Worm (Caenorhabditis elegans) whole organism, L1 larva: ENCODE measurements around the gene str-187.

Experiments used
- blmp-1 ChIP-seq: fragments of 150-350 bp; optimal IDR thresholded peaks from 2 replicates; lab custom pipeline; 2014; ENCODE audit warnings: missing biosample characterization, missing genetic modification characterization
- ceh-8 ChIP-seq: fragments of 200-800 bp; sonication (Bioruptor generic); optimal IDR thresholded peaks from 2 replicates; lab custom pipeline; 2018; ENCODE audit warnings: mild to moderate bottlenecking, missing genetic modification characterization, moderate library complexity, missing compliant biosample characterization
- ceh-82 ChIP-seq, 3 experiments: fragments of 150-350 bp in 1 of 3; sonication (generic microtip) in 2 of 3; optimal IDR thresholded peaks; 2 replicates each; lab custom pipeline; 2014 to 2017; ENCODE audit warnings: missing biosample characterization in 3 of 3, missing genetic modification characterization in 3 of 3
- elt-3 ChIP-seq, 6 experiments: fragments of 150-350 bp in 1 of 6; sonication (generic microtip); optimal IDR thresholded peaks; 2 replicates each; lab custom pipeline; 2017 to 2018; ENCODE audit warnings: missing biosample characterization in 6 of 6, missing genetic modification characterization in 6 of 6, inconsistent platforms in 1 of 6
- hlh-4 ChIP-seq: sonication (generic microtip); optimal IDR thresholded peaks from 2 replicates; lab custom pipeline; 2016; ENCODE audit warnings: mild to moderate bottlenecking, missing genetic modification characterization, missing compliant biosample characterization
- lin-39 ChIP-seq: fragments of 150-350 bp; optimal IDR thresholded peaks from 2 replicates; lab custom pipeline; 2014; ENCODE audit warnings: missing biosample characterization, missing genetic modification reagents, missing genetic modification characterization
- nhr-19 ChIP-seq: fragments of 200-800 bp; sonication (Bioruptor generic); conservative IDR thresholded peaks from 2 replicates; pipeline ENCODE4 v1.3.6; 2022; ENCODE audit warnings: missing genetic modification characterization, missing compliant biosample characterization
- nhr-28 ChIP-seq: fragments of 150-350 bp; optimal IDR thresholded peaks from 2 replicates; lab custom pipeline; 2014; ENCODE audit warnings: missing biosample characterization, missing genetic modification characterization
- rnt-1 ChIP-seq: sonication (generic microtip); optimal IDR thresholded peaks from 2 replicates; lab custom pipeline; 2016; ENCODE audit warnings: mild to moderate bottlenecking, missing genetic modification characterization, moderate library complexity, missing compliant biosample characterization
- skn-1 ChIP-seq: fragments of 150-350 bp; optimal IDR thresholded peaks from 2 replicates; lab custom pipeline; 2014; ENCODE audit warnings: missing biosample characterization, missing genetic modification characterization
- ztf-11 ChIP-seq, 2 experiments: sonication (generic microtip); optimal IDR thresholded peaks; 2 replicates each; lab custom pipeline; 2016 to 2017; ENCODE audit warnings: missing genetic modification characterization in 2 of 2, missing biosample characterization in 1 of 2, missing compliant biosample characterization in 1 of 2

- TF ChIP-seq hlh-4 (tag; lab: Kevin White, UChicago) (no peak), rnt-1 (tag; lab: Kevin White, UChicago) (no peak), blmp-1 (no peak), elt-3 (tag; optimal IDR thresholded peaks at IDR 0.05; lab: Kevin White, UChicago) (no peak), ceh-8 (GFP tag; lab: Kevin White, UChicago) (no peak), skn-1 (tag; lab: Kevin White, UChicago) (no peak), lin-39 (no peak), nhr-28 (no peak), ztf-11 (tag; optimal IDR thresholded peaks at IDR 0.05; lab: Kevin White, UChicago) (no peak), nhr-19 (GFP tag; lab: Robert Waterston, UW) (no peak), ceh-82 (tag; optimal IDR thresholded peaks at IDR 0.05; lab: Kevin White, UChicago) (no peak)
Measured at ce11 chrIV:17259310-17259709, 6.1 kb upstream of the str-187 start, which contains the start of gene phyh-1.
